Worm (Caenorhabditis elegans): Measurements from ENCODE around the gene gro-1.

The gro-1 gene

ce11 chrIII:5286205-5286604, 21.3 kb downstream of the gro-1 start, which contains the start of gene ZC395.11:
Gene ZC395.11, minus strand, starts transcription at chrIII:5286305.
- TF ChIP-seq nhr-129 (tag; optimal IDR thresholded peaks at IDR 0.05): no peak
- TF ChIP-seq mbf-1 (tag; optimal IDR thresholded peaks at IDR 0.05): no peak

- TF ChIP-seq elt-1 (tag; optimal IDR thresholded peaks at IDR 0.05): no peak
- no peak for TF ChIP-seq nhr-6 (tag; optimal IDR thresholded peaks at IDR 0.05)
- TF ChIP-seq R02D3.7 (tag; optimal IDR thresholded peaks at IDR 0.05): no peak
- TF ChIP-seq lin-13 (GFP tag; optimal IDR thresholded peaks at IDR 0.05): no peak
- TF ChIP-seq fos-1 (tag; optimal IDR thresholded peaks at IDR 0.05): no peak
- TF ChIP-seq ZK546.5 (tag; optimal IDR thresholded peaks at IDR 0.05): no peak
- TF ChIP-seq crh-2 (tag; optimal IDR thresholded peaks at IDR 0.05): no peak
- TF ChIP-seq skn-1 (tag; optimal IDR thresholded peaks at IDR 0.05): no peak
- TF ChIP-seq C34F6.9 (tag; optimal IDR thresholded peaks at IDR 0.05): no peak
- TF ChIP-seq nhr-129 (tag; optimal IDR thresholded peaks at IDR 0.05): no peak
- no peak for TF ChIP-seq nhr-21 (tag; optimal IDR thresholded peaks at IDR 0.05)
- no peak for TF ChIP-seq ztf-4 (tag; optimal IDR thresholded peaks at IDR 0.05)
- TF ChIP-seq lsy-2 (tag; optimal IDR thresholded peaks at IDR 0.05): no peak
Observed at ce11 chrIII:5287877-5288276, 23.0 kb downstream of the gro-1 start, which contains the start of gene T15B12.1. Gene T15B12.1, plus strand, starts transcription at chrIII:5288177.

- TF ChIP-seq elt-3 (tag; optimal IDR thresholded peaks at IDR 0.05): no peak
- no peak for TF ChIP-seq gmeb-1 (tag; optimal IDR thresholded peaks at IDR 0.05)
- no peak for TF ChIP-seq lin-11 (tag; optimal IDR thresholded peaks at IDR 0.05)
Observed at ce11 chrIII:5290230-5290629, 25.3 kb downstream of the gro-1 start.

DNA sequence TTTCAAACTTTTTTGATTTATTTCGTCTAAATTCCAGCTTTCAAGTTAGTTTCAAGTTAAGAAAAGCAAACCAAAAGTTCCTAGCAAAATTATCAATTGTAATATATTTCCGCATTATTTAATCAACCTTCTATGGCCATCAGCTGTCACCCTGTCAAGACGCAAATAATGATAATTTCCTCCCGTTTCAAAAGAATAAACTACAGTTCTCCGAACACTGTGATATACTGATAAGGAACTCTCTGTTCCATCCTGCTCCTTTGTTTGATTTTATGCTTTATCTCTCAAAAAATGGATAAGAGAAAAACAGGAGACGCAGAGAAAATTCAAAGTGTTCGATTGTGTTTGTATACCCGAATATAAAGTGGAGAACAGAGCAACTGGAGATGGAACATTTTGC, 26.4 kb downstream of the gro-1 start:
- TF ChIP-seq nhr-237 (tag; optimal IDR thresholded peaks at IDR 0.05) (no peak), fos-1 (tag; optimal IDR thresholded peaks at IDR 0.05) (peak; percentile 46)

DNA sequence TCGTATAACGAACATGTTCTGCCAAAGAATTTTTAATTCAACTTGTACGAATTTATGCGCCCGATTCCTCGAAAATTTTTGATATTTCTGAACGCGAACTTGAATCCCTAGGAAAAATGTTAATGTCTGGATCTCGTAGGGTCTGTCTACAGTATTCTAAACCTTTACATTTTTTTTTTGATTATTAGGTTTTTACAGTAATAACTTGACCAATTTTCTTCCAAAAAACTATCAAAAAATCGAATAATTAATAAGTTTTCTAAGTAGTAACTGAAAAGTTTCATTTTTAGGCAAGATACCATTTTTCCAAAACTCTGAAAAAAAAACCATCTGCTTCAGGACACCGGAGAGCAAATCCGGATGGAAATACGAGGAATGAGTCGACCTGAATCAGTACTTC, 29.4 kb downstream of the gro-1 start:
- TF ChIP-seq mab-5 (tag; optimal IDR thresholded peaks at IDR 0.05): no peak
- no peak for TF ChIP-seq sem-4 (tag; optimal IDR thresholded peaks at IDR 0.05)
- no peak for TF ChIP-seq ceh-16 (tag; optimal IDR thresholded peaks at IDR 0.05)
- no peak for TF ChIP-seq nhr-6 (tag; optimal IDR thresholded peaks at IDR 0.05)
- no peak for TF ChIP-seq elt-3 (tag; optimal IDR thresholded peaks at IDR 0.05)
- no peak for TF ChIP-seq unc-62 (GFP tag; optimal IDR thresholded peaks at IDR 0.05)
- no peak for TF ChIP-seq ztf-11 (tag; optimal IDR thresholded peaks at IDR 0.05)
- TF ChIP-seq lin-13 (GFP tag; optimal IDR thresholded peaks at IDR 0.05): no peak

ce11 chrIII:5294867-5295266, 30.0 kb downstream of the gro-1 start:
- TF ChIP-seq unc-62 (GFP tag; optimal IDR thresholded peaks at IDR 0.05): no peak
- TF ChIP-seq F13H6.1 (tag; optimal IDR thresholded peaks at IDR 0.05): peak; percentile 72
- TF ChIP-seq nhr-23 (tag; optimal IDR thresholded peaks at IDR 0.05): no peak
- no peak for TF ChIP-seq peb-1 (tag; optimal IDR thresholded peaks at IDR 0.05)
- no peak for TF ChIP-seq lin-11 (tag; optimal IDR thresholded peaks at IDR 0.05)
- peak; percentile 28 for TF ChIP-seq nhr-21 (tag; optimal IDR thresholded peaks at IDR 0.05)
- TF ChIP-seq Y55F3AM.14 (GFP tag; optimal IDR thresholded peaks at IDR 0.05): peak; percentile 67
- peak; percentile 58 for TF ChIP-seq C34F6.9 (tag; optimal IDR thresholded peaks at IDR 0.05)
- no peak for TF ChIP-seq zag-1 (tag; optimal IDR thresholded peaks at IDR 0.05)
- no peak for TF ChIP-seq dmd-4 (tag; optimal IDR thresholded peaks at IDR 0.05)
- no peak for TF ChIP-seq ama-1 (optimal IDR thresholded peaks at IDR 0.05)
- peak; percentile 9 for TF ChIP-seq nhr-6 (tag; optimal IDR thresholded peaks at IDR 0.05)
- TF ChIP-seq gmeb-1 (tag; optimal IDR thresholded peaks at IDR 0.05): peak; percentile 36
- TF ChIP-seq lsy-2 (tag; optimal IDR thresholded peaks at IDR 0.05): peak; percentile 44 to 54
- no peak for TF ChIP-seq mbf-1 (tag; optimal IDR thresholded peaks at IDR 0.05)
- TF ChIP-seq crh-2 (tag; optimal IDR thresholded peaks at IDR 0.05): peak; percentile 28
- TF ChIP-seq alr-1 (tag; optimal IDR thresholded peaks at IDR 0.05): no peak
- no peak for TF ChIP-seq elt-1 (tag; optimal IDR thresholded peaks at IDR 0.05)
- TF ChIP-seq sem-4 (tag; optimal IDR thresholded peaks at IDR 0.05): peak; percentile 34
- no peak for TF ChIP-seq nhr-11 (tag; optimal IDR thresholded peaks at IDR 0.05)
- TF ChIP-seq fos-1 (tag; optimal IDR thresholded peaks at IDR 0.05): peak; percentile 26
- peak; percentile 56 for TF ChIP-seq ztf-4 (tag; optimal IDR thresholded peaks at IDR 0.05)
- peak; percentile 74 for TF ChIP-seq sma-9 (GFP tag; optimal IDR thresholded peaks at IDR 0.05)
- no peak for TF ChIP-seq sma-9 (tag; optimal IDR thresholded peaks at IDR 0.05)
- TF ChIP-seq ceh-16 (tag; optimal IDR thresholded peaks at IDR 0.05): no peak
- peak; percentile 56 for TF ChIP-seq lin-13 (GFP tag; optimal IDR thresholded peaks at IDR 0.05)
- TF ChIP-seq sma-3 (GFP tag; optimal IDR thresholded peaks at IDR 0.05): peak; percentile 55
- TF ChIP-seq elt-3 (tag; optimal IDR thresholded peaks at IDR 0.05): no peak
- TF ChIP-seq unc-55 (GFP tag; optimal IDR thresholded peaks at IDR 0.05): peak; percentile 50
- peak; percentile 33 for TF ChIP-seq mab-5 (tag; optimal IDR thresholded peaks at IDR 0.05)
- no peak for TF ChIP-seq mdl-1 (tag; optimal IDR thresholded peaks at IDR 0.05)
- peak; percentile 78 for TF ChIP-seq nhr-129 (tag; optimal IDR thresholded peaks at IDR 0.05)

Measured in whole organism, L2 larva.